Fruit fly (Drosophila melanogaster): Measurements from ENCODE around the gene tna.

DNA sequence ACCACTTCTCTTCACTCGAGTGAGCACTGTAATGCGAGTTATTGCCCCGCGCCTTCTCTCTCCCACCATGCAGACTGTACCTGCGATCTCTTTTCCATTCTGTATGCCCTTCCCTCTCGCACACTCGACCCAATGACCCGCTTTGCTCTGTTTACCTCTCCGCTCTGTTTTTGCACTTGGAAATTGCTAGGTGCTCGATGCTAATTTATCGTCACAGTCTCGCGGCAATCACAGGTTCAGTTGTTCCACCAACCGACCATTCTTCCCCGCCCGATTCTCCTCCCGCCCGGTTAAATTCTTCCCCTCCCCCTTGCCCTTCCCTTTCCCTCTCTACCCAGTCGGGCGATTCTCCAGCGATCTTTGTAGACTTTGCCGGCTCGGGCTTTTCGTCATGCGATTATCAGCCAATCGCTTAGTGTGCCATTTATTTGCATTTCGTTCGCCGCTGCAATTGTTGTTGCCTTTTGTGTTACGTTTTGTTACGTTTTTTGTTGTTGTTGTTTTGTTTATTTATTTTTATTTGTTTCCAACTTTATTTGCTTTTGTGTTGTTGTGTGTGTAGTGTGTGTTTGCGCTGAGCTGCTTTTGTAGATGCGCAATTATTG lies 32.6 kb downstream of the tna start:
- TF ChIP-seq N (GFP tag; optimal IDR thresholded peaks at IDR 0.05): no peak
- no peak for TF ChIP-seq Myc (optimal IDR thresholded peaks at IDR 0.05)
- TF ChIP-seq Vsx2 (GFP tag; optimal IDR thresholded peaks at IDR 0.05; ENCODE audit: partially characterized antibody): no peak
- TF ChIP-seq fru (GFP tag; optimal IDR thresholded peaks at IDR 0.05): no peak
- no peak for TF ChIP-seq tai (GFP tag; optimal IDR thresholded peaks at IDR 0.05)
- TF ChIP-seq lola (GFP tag; optimal IDR thresholded peaks at IDR 0.05): no peak
- TF ChIP-seq foxo (GFP tag; optimal IDR thresholded peaks at IDR 0.05): peak in 1 of 2 experiments; percentile 67
- TF ChIP-seq h (GFP tag; optimal IDR thresholded peaks at IDR 0.05): peak; percentile 31
- no peak for TF ChIP-seq Hr78 (GFP tag; optimal IDR thresholded peaks at IDR 0.05)
- no peak for TF ChIP-seq sv (GFP tag; optimal IDR thresholded peaks at IDR 0.05)
- TF ChIP-seq psq (GFP tag; optimal IDR thresholded peaks at IDR 0.05): peak; percentile 50
